Worm (Caenorhabditis elegans) whole organism, L2 larva: Measurements from ENCODE around the gene mex-1.
A peak's percentile ranks its signal among the peaks of the same experiment; 100 is the strongest.

Experiments used
- C34F6.9 ChIP-seq: fragments of 150-350 bp; optimal IDR thresholded peaks from 2 replicates; lab custom pipeline; 2014; ENCODE audit warnings: missing biosample characterization, missing genetic modification characterization
- F13H6.1 ChIP-seq: sonication (generic microtip); optimal IDR thresholded peaks from 2 replicates; lab custom pipeline; 2016; ENCODE audit warnings: missing genetic modification characterization, missing compliant biosample characterization
- R02D3.7 ChIP-seq: fragments of 150-350 bp; optimal IDR thresholded peaks from 2 replicates; lab custom pipeline; 2014; ENCODE audit warnings: missing biosample characterization, missing genetic modification characterization
- Y55F3AM.14 ChIP-seq: fragments of 200-800 bp; sonication (Bioruptor generic); optimal IDR thresholded peaks from 2 replicates; lab custom pipeline; 2018; ENCODE audit warnings: mild to moderate bottlenecking, missing genetic modification characterization, missing compliant biosample characterization
- ZK546.5 ChIP-seq: sonication (generic microtip); optimal IDR thresholded peaks from 2 replicates; lab custom pipeline; 2017; ENCODE audit warnings: missing biosample characterization, missing genetic modification characterization
- alr-1 ChIP-seq: fragments of 150-350 bp; optimal IDR thresholded peaks from 2 replicates; lab custom pipeline; 2014; ENCODE audit warnings: missing biosample characterization, missing genetic modification characterization
- aly-2 ChIP-seq: fragments of 150-350 bp; optimal IDR thresholded peaks from 2 replicates; lab custom pipeline; 2014; ENCODE audit warnings: missing biosample characterization, missing genetic modification characterization
- ama-1 ChIP-seq: fragments of 150-350 bp; optimal IDR thresholded peaks from 2 replicates; lab custom pipeline; 2018; ENCODE audit warnings: inconsistent platforms
- blmp-1 ChIP-seq: sonication (generic microtip); optimal IDR thresholded peaks from 2 replicates; lab custom pipeline; 2017; ENCODE audit warnings: missing genetic modification characterization, mild to moderate bottlenecking, missing compliant biosample characterization, antibody characterized with exemption, moderate library complexity; ENCODE audit not compliant: insufficient read depth
- crh-2 ChIP-seq: sonication (generic microtip); optimal IDR thresholded peaks from 2 replicates; lab custom pipeline; 2017; ENCODE audit warnings: missing biosample characterization, missing genetic modification characterization
- dmd-4 ChIP-seq: sonication (generic microtip); optimal IDR thresholded peaks from 2 replicates; lab custom pipeline; 2017; ENCODE audit warnings: missing biosample characterization, missing genetic modification characterization
- elt-1 ChIP-seq: fragments of 150-350 bp; optimal IDR thresholded peaks from 2 replicates; lab custom pipeline; 2014; ENCODE audit warnings: missing biosample characterization, missing genetic modification characterization
- elt-3 ChIP-seq: sonication (generic microtip); optimal IDR thresholded peaks from 2 replicates; lab custom pipeline; 2017; ENCODE audit warnings: missing biosample characterization, missing genetic modification characterization
- fos-1 ChIP-seq: fragments of 150-350 bp; optimal IDR thresholded peaks from 2 replicates; lab custom pipeline; 2014; ENCODE audit warnings: missing biosample characterization, missing genetic modification characterization
- gmeb-1 ChIP-seq: fragments of 150-350 bp; optimal IDR thresholded peaks from 2 replicates; lab custom pipeline; 2014; ENCODE audit warnings: missing biosample characterization, missing genetic modification characterization
- lin-13 ChIP-seq: fragments of 150-350 bp; optimal IDR thresholded peaks from 2 replicates; lab custom pipeline; 2014; ENCODE audit warnings: missing biosample characterization, missing genetic modification reagents, missing genetic modification characterization
- lsy-2 ChIP-seq, 2 experiments: fragments of 150-350 bp in 1 of 2; sonication (generic microtip) in 1 of 2; optimal IDR thresholded peaks; 2 replicates each; lab custom pipeline; 2014 to 2017; ENCODE audit warnings: missing biosample characterization in 2 of 2, missing genetic modification characterization in 2 of 2
- mbf-1 ChIP-seq: sonication (generic microtip); optimal IDR thresholded peaks from 2 replicates; lab custom pipeline; 2017; ENCODE audit warnings: missing biosample characterization, missing genetic modification characterization
- nhr-10 ChIP-seq: sonication (generic microtip); optimal IDR thresholded peaks from 2 replicates; lab custom pipeline; 2017; ENCODE audit warnings: missing biosample characterization, missing genetic modification characterization
- nhr-12 ChIP-seq: fragments of 150-350 bp; optimal IDR thresholded peaks from 2 replicates; lab custom pipeline; 2014; ENCODE audit warnings: missing biosample characterization, missing genetic modification characterization
- nhr-21 ChIP-seq: fragments of 150-350 bp; optimal IDR thresholded peaks from 2 replicates; lab custom pipeline; 2014; ENCODE audit warnings: missing biosample characterization, missing genetic modification characterization
- nhr-23 ChIP-seq: fragments of 150-350 bp; optimal IDR thresholded peaks from 2 replicates; lab custom pipeline; 2014; ENCODE audit warnings: missing biosample characterization, missing genetic modification reagents, missing genetic modification characterization
- nhr-237 ChIP-seq: fragments of 150-350 bp; optimal IDR thresholded peaks from 2 replicates; lab custom pipeline; 2014; ENCODE audit warnings: missing biosample characterization, missing genetic modification characterization
- nhr-6 ChIP-seq: fragments of 150-350 bp; optimal IDR thresholded peaks from 2 replicates; lab custom pipeline; 2014; ENCODE audit warnings: missing biosample characterization, missing genetic modification characterization
- peb-1 ChIP-seq: fragments of 150-350 bp; optimal IDR thresholded peaks from 2 replicates; lab custom pipeline; 2014; ENCODE audit warnings: missing biosample characterization, missing genetic modification characterization
- sem-4 ChIP-seq: fragments of 150-350 bp; optimal IDR thresholded peaks from 2 replicates; lab custom pipeline; 2014; ENCODE audit warnings: missing biosample characterization, missing genetic modification reagents, missing genetic modification characterization
- skn-1 ChIP-seq: sonication (generic microtip); optimal IDR thresholded peaks from 2 replicates; lab custom pipeline; 2017; ENCODE audit warnings: missing biosample characterization, missing genetic modification characterization
- sma-3 ChIP-seq: sonication (generic microtip); optimal IDR thresholded peaks from 2 replicates; lab custom pipeline; 2016; ENCODE audit warnings: missing genetic modification reagents, missing genetic modification characterization, missing compliant biosample characterization
- sma-9 ChIP-seq, 2 experiments: fragments of 150-350 bp in 1 of 2; sonication (generic microtip) in 1 of 2; optimal IDR thresholded peaks; 2 replicates each; lab custom pipeline; 2014 to 2016; ENCODE audit warnings: missing genetic modification characterization in 2 of 2, mild to moderate bottlenecking in 1 of 2, missing biosample characterization in 1 of 2, missing compliant biosample characterization in 1 of 2, missing genetic modification reagents in 1 of 2, moderate library complexity in 1 of 2
- snpc-4 ChIP-seq: fragments of 150-350 bp; optimal IDR thresholded peaks from 2 replicates; lab custom pipeline; 2014; ENCODE audit warnings: missing biosample characterization, missing genetic modification characterization
- unc-55 ChIP-seq: fragments of 150-350 bp; sonication (generic microtip); optimal IDR thresholded peaks from 3 replicates; lab custom pipeline; 2014; ENCODE audit warnings: missing biosample characterization, missing genetic modification reagents, missing genetic modification characterization
- zag-1 ChIP-seq: fragments of 150-350 bp; optimal IDR thresholded peaks from 2 replicates; lab custom pipeline; 2014; ENCODE audit warnings: missing biosample characterization, missing genetic modification characterization
- ztf-1 ChIP-seq: fragments of 200-800 bp; sonication (Bioruptor generic); conservative IDR thresholded peaks from 2 replicates; pipeline ENCODE4 v1.3.6; 2022; ENCODE audit warnings: missing genetic modification characterization, missing compliant biosample characterization
- ztf-11 ChIP-seq: sonication (generic microtip); optimal IDR thresholded peaks from 2 replicates; lab custom pipeline; 2017; ENCODE audit warnings: missing biosample characterization, missing genetic modification characterization
- ztf-4 ChIP-seq: fragments of 150-350 bp; optimal IDR thresholded peaks from 2 replicates; lab custom pipeline; 2014; ENCODE audit warnings: missing biosample characterization, missing genetic modification characterization

Gene mex-1

ce11 chrII:11974048-11974995, 5.9 kb downstream of the mex-1 start:
- TF ChIP-seq skn-1 (tag; lab: Kevin White, UChicago) (no peak), zag-1 (tag; lab: Kevin White, UChicago) (no peak), lin-13 (GFP tag; lab: Kevin White, UChicago) (peak; percentile 46), nhr-23 (tag; lab: Kevin White, UChicago) (no peak), alr-1 (no peak), Y55F3AM.14 (GFP tag; lab: Kevin White, UChicago) (peak; percentile 39), ztf-11 (tag; lab: Kevin White, UChicago) (no peak), fos-1 (tag; lab: Kevin White, UChicago) (peak; percentile 80), nhr-10 (tag; lab: Kevin White, UChicago) (no peak), F13H6.1 (tag; lab: Kevin White, UChicago) (peak; percentile 8), nhr-237 (tag; lab: Kevin White, UChicago) (no peak), crh-2 (tag; lab: Kevin White, UChicago) (peak; percentile 28), ZK546.5 (tag; lab: Kevin White, UChicago) (no peak), sma-3 (peak; percentile 33), nhr-12 (tag; lab: Kevin White, UChicago) (no peak), lsy-2 (tag; optimal IDR thresholded peaks at IDR 0.05; lab: Kevin White, UChicago) (peak; percentile 17 to 57), elt-3 (tag; lab: Kevin White, UChicago) (no peak), C34F6.9 (peak; percentile 34), gmeb-1 (tag; lab: Kevin White, UChicago) (peak; percentile 58), aly-2 (tag; lab: Kevin White, UChicago) (no peak), sma-9 (GFP tag; optimal IDR thresholded peaks at IDR 0.05; lab: Kevin White, UChicago) (no peak), sma-9 (tag; optimal IDR thresholded peaks at IDR 0.05; lab: Kevin White, UChicago) (no peak), ama-1 (lab: Kevin White, UChicago) (peak; percentile 86), nhr-21 (no peak), R02D3.7 (tag; lab: Kevin White, UChicago) (no peak), nhr-6 (tag; lab: Kevin White, UChicago) (no peak), mbf-1 (tag; lab: Kevin White, UChicago) (no peak), ztf-1 (0 out of 2 replicates have a peak, but pooled peaks have one; percentile 82), ztf-4 (peak; percentile 58), unc-55 (peak; percentile 45), snpc-4 (tag; lab: Kevin White, UChicago) (peak; percentile 6)

ce11 chrII:11976727-11977259, 8.4 kb downstream of the mex-1 start:
- TF ChIP-seq lsy-2 (tag; optimal IDR thresholded peaks at IDR 0.05; lab: Kevin White, UChicago) (peak in 1 of 2 experiments; percentile 10), peb-1 (no peak), sma-9 (GFP tag; optimal IDR thresholded peaks at IDR 0.05; lab: Kevin White, UChicago) (no peak), sma-9 (tag; optimal IDR thresholded peaks at IDR 0.05; lab: Kevin White, UChicago) (no peak), alr-1 (no peak), blmp-1 (tag; lab: Kevin White, UChicago) (no peak), nhr-23 (tag; lab: Kevin White, UChicago) (no peak)

ce11 chrII:11977363-11977762, 8.9 kb downstream of the mex-1 start, which contains the start of gene Y17G7B.21:
Y17G7B.21 (minus strand) TSS chrII:11977661.
- TF ChIP-seq blmp-1 (tag; lab: Kevin White, UChicago), result no peak
- TF ChIP-seq ztf-4, result no peak
- peak; percentile 70 for TF ChIP-seq ama-1 (lab: Kevin White, UChicago)

ce11 chrII:11978478-11978877, 10.0 kb downstream of the mex-1 start:
- no peak for TF ChIP-seq dmd-4 (tag; lab: Kevin White, UChicago)
- TF ChIP-seq sem-4 (tag; lab: Kevin White, UChicago), result no peak
- no peak for TF ChIP-seq elt-1 (tag; lab: Kevin White, UChicago)
- TF ChIP-seq ztf-4, result no peak
- no peak for TF ChIP-seq unc-55
- TF ChIP-seq sma-3, result no peak
- no peak for TF ChIP-seq alr-1
